Worm (Caenorhabditis elegans): ENCODE data around the gene T25B9.12.

DNA sequence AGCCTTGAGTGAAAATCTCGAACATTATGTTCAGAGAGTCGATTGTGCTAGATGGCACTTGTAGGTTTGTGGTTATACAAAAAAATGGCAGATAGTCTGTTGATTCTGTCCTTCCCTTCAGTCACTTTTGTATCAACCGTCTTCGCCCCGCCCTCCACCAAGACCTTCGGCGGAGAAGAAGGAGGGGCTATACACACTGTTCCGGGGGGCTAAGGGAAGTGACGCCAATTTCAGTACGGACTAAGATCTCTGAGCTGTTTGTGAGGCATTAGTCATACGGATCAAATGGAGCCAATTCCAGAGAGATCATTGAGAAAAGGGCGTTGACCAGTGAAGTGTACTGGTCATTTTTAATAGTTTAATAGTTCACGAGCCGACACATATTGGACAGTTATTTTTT lies 15.4 kb downstream of the T25B9.12 start, which contains the start of gene swt-3:
- no peak for TF ChIP-seq ama-1 (optimal IDR thresholded peaks at IDR 0.05)
- TF ChIP-seq tbx-37 (GFP tag; conservative IDR thresholded peaks at IDR 0.05) = no peak
- no peak for TF ChIP-seq ets-7 (tag; optimal IDR thresholded peaks at IDR 0.05)
- TF ChIP-seq flt-1 (GFP tag; IDR thresholded peaks at IDR 0.05) = no peak
- TF ChIP-seq hmbx-1 (tag; optimal IDR thresholded peaks at IDR 0.05) = no peak
- no peak for TF ChIP-seq scrt-1 (GFP tag; IDR thresholded peaks at IDR 0.05)
- no peak for TF ChIP-seq sea-1 (GFP tag; conservative IDR thresholded peaks at IDR 0.05)
- TF ChIP-seq ceh-36 (tag; optimal IDR thresholded peaks at IDR 0.05) = no peak
- TF ChIP-seq ceh-13 (GFP tag; optimal IDR thresholded peaks at IDR 0.05) = no peak
- no peak for TF ChIP-seq tbx-11 (GFP tag; IDR thresholded peaks at IDR 0.05)
- TF ChIP-seq F13C5.2 (tag; optimal IDR thresholded peaks at IDR 0.05) = no peak
- TF ChIP-seq aly-1 (tag; optimal IDR thresholded peaks at IDR 0.05) = no peak
- TF ChIP-seq hnd-1 (tag; optimal IDR thresholded peaks at IDR 0.05) = no peak
- TF ChIP-seq tra-4 (tag; optimal IDR thresholded peaks at IDR 0.05) = no peak
